Fruit fly (Drosophila melanogaster): ENCODE results near the gene MED6.

The MED6 gene

dm6 chr3R:9800644-9801330 lies 32.0 kb upstream of the MED6 start, which contains the start of the genes CG9467 and CG8526 (continued):
- no peak for TF ChIP-seq oc (tag; optimal IDR thresholded peaks at IDR 0.05)
- TF ChIP-seq CG5245 (GFP tag; optimal IDR thresholded peaks at IDR 0.05), result peak; percentile 34
- TF ChIP-seq grn (GFP tag; optimal IDR thresholded peaks at IDR 0.05), result no peak
- TF ChIP-seq CG5180 (GFP tag; optimal IDR thresholded peaks at IDR 0.05), result no peak
- no peak for TF ChIP-seq CG12071 (GFP tag; optimal IDR thresholded peaks at IDR 0.05)
- no peak for TF ChIP-seq gt (GFP tag; IDR thresholded peaks at IDR 0.05)
- peak; percentile 89 for TF ChIP-seq knrl (GFP tag; IDR thresholded peaks at IDR 0.05; ENCODE audit: partially characterized antibody)
- no peak for TF ChIP-seq so (GFP tag; IDR thresholded peaks at IDR 0.05)
- TF ChIP-seq fd96Cb (tag; optimal IDR thresholded peaks at IDR 0.05), result peak; percentile 36
- no peak for TF ChIP-seq CG17612 (GFP tag; IDR thresholded peaks at IDR 0.05)
- TF ChIP-seq CG4730 (GFP tag; IDR thresholded peaks at IDR 0.05), result 0 out of 2 replicates have a peak, but pooled peaks have one; percentile 6
- TF ChIP-seq bbx (GFP tag; IDR thresholded peaks at IDR 0.05; ENCODE audit: partially characterized antibody), result peak; percentile 32; the same call in 1 of the 2 replicates
- TF ChIP-seq CG1792 (GFP tag; optimal IDR thresholded peaks at IDR 0.05), result no peak
- TF ChIP-seq CG18619 (GFP tag; optimal IDR thresholded peaks at IDR 0.05), result peak; percentile 56
- TF ChIP-seq tx (GFP tag; optimal IDR thresholded peaks at IDR 0.05), result peak; percentile 10
- peak; percentile 68 for TF ChIP-seq CG4404 (GFP tag; IDR thresholded peaks at IDR 0.05)
- peak; percentile 23 for TF ChIP-seq az2 (GFP tag; optimal IDR thresholded peaks at IDR 0.05)
- TF ChIP-seq stwl (tag; optimal IDR thresholded peaks at IDR 0.05), result peak; percentile 66
- peak; percentile 23 for TF ChIP-seq CG1233 (GFP tag; optimal IDR thresholded peaks at IDR 0.05)
- no peak for TF ChIP-seq MTF-1 (GFP tag; optimal IDR thresholded peaks at IDR 0.05; ENCODE audit: borderline replicate concordance)
- TF ChIP-seq CG7745 (tag; optimal IDR thresholded peaks at IDR 0.05), result no peak
- no peak for TF ChIP-seq CG4328 (GFP tag; optimal IDR thresholded peaks at IDR 0.05)
- TF ChIP-seq Atf6 (GFP tag; IDR thresholded peaks at IDR 0.05), result peak; percentile 51; the same call in 1 of the 2 replicates

dm6 chr3R:9793018-9793417 lies 24.2 kb upstream of the MED6 start, which contains the start of gene CG8516:
Gene CG8516, plus strand, starts transcription at chr3R:9793295.
- TF ChIP-seq CG13424 (tag; optimal IDR thresholded peaks at IDR 0.05), result no peak
- no peak for TF ChIP-seq CG12071 (GFP tag; optimal IDR thresholded peaks at IDR 0.05)
- TF ChIP-seq CG9609 (GFP tag; optimal IDR thresholded peaks at IDR 0.05), result no peak
- TF ChIP-seq Med (GFP tag), result peak; percentile 70
- peak; percentile 64 for TF ChIP-seq row (GFP tag; IDR thresholded peaks at IDR 0.05)
- TF ChIP-seq CG34422 (GFP tag; IDR thresholded peaks at IDR 0.05), result peak; percentile 49; the same call in 1 of the 3 replicates
- no peak for TF ChIP-seq CG15696 (tag; optimal IDR thresholded peaks at IDR 0.05)
- TF ChIP-seq CG11695 (GFP tag; IDR thresholded peaks at IDR 0.05), result 0 out of 3 replicates have a peak, but pooled peaks have one; percentile 16
- TF ChIP-seq Oli (tag; optimal IDR thresholded peaks at IDR 0.05), result no peak
- TF ChIP-seq bigmax (GFP tag; optimal IDR thresholded peaks at IDR 0.05), result peak; percentile 38
- no peak for TF ChIP-seq CG2875 (GFP tag; optimal IDR thresholded peaks at IDR 0.05)
- TF ChIP-seq CG17568 (GFP tag; optimal IDR thresholded peaks at IDR 0.05), result no peak
- TF ChIP-seq grn (GFP tag; optimal IDR thresholded peaks at IDR 0.05), result no peak
- TF ChIP-seq CG10267 (tag; optimal IDR thresholded peaks at IDR 0.05), result peak; percentile 51
- peak; percentile 5 for TF ChIP-seq CG18262 (tag; optimal IDR thresholded peaks at IDR 0.05)
- TF ChIP-seq CG17328 (GFP tag; IDR thresholded peaks at IDR 0.05), result peak; percentile 36
- TF ChIP-seq CG2712 (tag; optimal IDR thresholded peaks at IDR 0.05), result peak; percentile 30
- TF ChIP-seq ken (GFP tag; IDR thresholded peaks at IDR 0.05), result no peak
- no peak for TF ChIP-seq CG8089 (GFP tag; optimal IDR thresholded peaks at IDR 0.05)
- TF ChIP-seq Ada2b (GFP tag; IDR thresholded peaks at IDR 0.05), result 0 out of 2 replicates have a peak, but pooled peaks have one; percentile 7
- no peak for TF ChIP-seq Blimp-1 (GFP tag; optimal IDR thresholded peaks at IDR 0.05)
- peak; percentile 20; the same call in 1 of the 2 replicates for TF ChIP-seq unc-4 (GFP tag; IDR thresholded peaks at IDR 0.05; ENCODE audit: partially characterized antibody)
- no peak for TF ChIP-seq Gsc (GFP tag; IDR thresholded peaks at IDR 0.05)
- TF ChIP-seq CG6689 (GFP tag; IDR thresholded peaks at IDR 0.05), result no peak
- TF ChIP-seq CG15073 (GFP tag; optimal IDR thresholded peaks at IDR 0.05), result no peak
- TF ChIP-seq Atf3 (GFP tag; optimal IDR thresholded peaks at IDR 0.05), result peak; percentile 13
- TF ChIP-seq lab (GFP tag; optimal IDR thresholded peaks at IDR 0.05), result no peak
- TF ChIP-seq CG10147 (GFP tag; optimal IDR thresholded peaks at IDR 0.05), result peak; percentile 20
